Fruit fly (Drosophila melanogaster) whole organism, embryonic: Measurements from ENCODE around the gene trr.

Source experiments
- Atf-2 ChIP-seq: fragments of 200-800 bp; sonication (Bioruptor generic); optimal IDR thresholded peaks from 2 replicates; lab custom pipeline; 2016; ENCODE audit warnings: missing biosample characterization, missing genetic modification characterization
- Awh ChIP-seq: fragments of 200-800 bp; sonication (Bioruptor generic); IDR thresholded peaks from 2 replicates; pipeline ENCODE4, ENCODE4 v1.3.6; 2022; ENCODE audit warnings: missing biosample characterization, missing genetic modification characterization
- B-H1 ChIP-seq: fragments of 200-800 bp; sonication (Bioruptor generic); IDR thresholded peaks from 3 replicates; pipeline ENCODE4 v1.3.6; 2022; ENCODE audit warnings: missing biosample characterization, missing genetic modification characterization
- Bteb2 ChIP-seq: fragments of 200-800 bp; sonication (Bioruptor generic); optimal IDR thresholded peaks from 2 replicates; lab custom pipeline; 2016; ENCODE audit warnings: missing biosample characterization, missing genetic modification characterization
- C15 ChIP-seq: fragments of 200-800 bp; sonication (Bioruptor generic); IDR thresholded peaks from 3 replicates; pipeline ENCODE4 v1.3.6; 2022; ENCODE audit warnings: missing biosample characterization, missing genetic modification characterization
- CG1024 ChIP-seq: fragments of 200-800 bp; sonication (Bioruptor generic); IDR thresholded peaks from 2 replicates; pipeline ENCODE4 v1.3.6; 2022; ENCODE audit warnings: missing biosample characterization, missing genetic modification characterization
- CG10431 ChIP-seq: fragments of 200-800 bp; sonication (Bioruptor generic); optimal IDR thresholded peaks from 3 replicates; lab custom pipeline; 2018; ENCODE audit warnings: missing biosample characterization, mild to moderate bottlenecking, missing genetic modification characterization
- CG12155 ChIP-seq: fragments of 200-800 bp; sonication (Bioruptor generic); optimal IDR thresholded peaks from 3 replicates; lab custom pipeline; 2016; ENCODE audit warnings: missing biosample characterization, missing genetic modification characterization
- CG12236 ChIP-seq: fragments of 200-800 bp; sonication (Bioruptor generic); optimal IDR thresholded peaks from 2 replicates; lab custom pipeline; 2016; ENCODE audit warnings: missing biosample characterization, missing genetic modification characterization
- CG14441 ChIP-seq: fragments of 200-800 bp; sonication (Bioruptor generic); IDR thresholded peaks from 2 replicates; pipeline ENCODE4 v1.3.6; 2022; ENCODE audit warnings: missing biosample characterization, missing genetic modification characterization
- CG1529 ChIP-seq: fragments of 200-800 bp; sonication (Bioruptor generic); optimal IDR thresholded peaks from 3 replicates; lab custom pipeline; 2018; ENCODE audit warnings: missing biosample characterization, missing genetic modification characterization
- CG16779 ChIP-seq: fragments of 200-800 bp; sonication (Bioruptor generic); IDR thresholded peaks from 2 replicates; pipeline ENCODE4 v1.3.6; 2022; ENCODE audit warnings: missing biosample characterization, missing genetic modification characterization
- CG2120 ChIP-seq: fragments of 200-800 bp; sonication (Bioruptor generic); optimal IDR thresholded peaks from 3 replicates; lab custom pipeline; 2016; ENCODE audit warnings: missing biosample characterization, missing genetic modification characterization
- CG2129 ChIP-seq: fragments of 200-800 bp; sonication (Bioruptor generic); IDR thresholded peaks from 2 replicates; pipeline ENCODE4 v1.3.6; 2022; ENCODE audit warnings: missing biosample characterization, missing genetic modification characterization; ENCODE audit not compliant: partially characterized antibody
- CG2875 ChIP-seq: fragments of 200-800 bp; sonication (Bioruptor generic); optimal IDR thresholded peaks from 2 replicates; lab custom pipeline; 2017; ENCODE audit warnings: missing biosample characterization, mild to moderate bottlenecking, missing genetic modification characterization, missing genetic modification reagents
- CG2889 ChIP-seq: fragments of 200-800 bp; sonication (Bioruptor generic); IDR thresholded peaks from 3 replicates; pipeline ENCODE4 v1.3.6; 2022; ENCODE audit warnings: missing biosample characterization, missing genetic modification characterization
- CG30403 ChIP-seq: fragments of 200-800 bp; sonication (Bioruptor generic); optimal IDR thresholded peaks from 3 replicates; lab custom pipeline; 2016; ENCODE audit warnings: missing biosample characterization, missing genetic modification characterization
- CG3281 ChIP-seq: fragments of 200-800 bp; sonication (Bioruptor generic); optimal IDR thresholded peaks from 3 replicates; lab custom pipeline; 2017; ENCODE audit warnings: missing biosample characterization, mild to moderate bottlenecking, missing genetic modification characterization
- CG3995 ChIP-seq: fragments of 200-800 bp; sonication (Bioruptor generic); optimal IDR thresholded peaks from 3 replicates; lab custom pipeline; 2016; ENCODE audit warnings: missing biosample characterization, missing genetic modification characterization
- CG4730 ChIP-seq: fragments of 200-800 bp; sonication (Bioruptor generic); IDR thresholded peaks from 2 replicates; pipeline ENCODE4 v1.3.6; 2022; ENCODE audit warnings: missing biosample characterization, missing genetic modification characterization
- CG5180 ChIP-seq: fragments of 200-800 bp; sonication (Bioruptor generic); optimal IDR thresholded peaks from 3 replicates; lab custom pipeline; 2017; ENCODE audit warnings: missing biosample characterization, missing genetic modification characterization, mild to moderate bottlenecking, moderate library complexity, missing genetic modification reagents
- CG5953 ChIP-seq: fragments of 200-800 bp; sonication (Bioruptor generic); IDR thresholded peaks from 2 replicates; pipeline ENCODE4 v1.3.6; 2022; ENCODE audit warnings: missing biosample characterization, missing genetic modification characterization
- CG6854 ChIP-seq: fragments of 200-800 bp; sonication (Bioruptor generic); optimal IDR thresholded peaks from 3 replicates; lab custom pipeline; 2017; ENCODE audit warnings: missing biosample characterization, mild to moderate bottlenecking, missing genetic modification characterization
- CG7963 ChIP-seq: fragments of 200-800 bp; sonication (Bioruptor generic); IDR thresholded peaks from 3 replicates; pipeline ENCODE4 v1.3.6; 2022; ENCODE audit warnings: missing biosample characterization, missing genetic modification characterization; ENCODE audit not compliant: partially characterized antibody
- CG8478 ChIP-seq: fragments of >200 bp; optimal IDR thresholded peaks from 2 replicates; lab custom pipeline; 2018
- Dfd ChIP-seq, 2 experiments: fragments of >200 bp; optimal IDR thresholded peaks; 2 replicates each; lab custom pipeline; 2017; ENCODE audit warnings: missing biosample characterization in 2 of 2, missing genetic modification characterization in 2 of 2
- E2f1 ChIP-seq: fragments of 200-800 bp; sonication (Bioruptor generic); IDR thresholded peaks from 2 replicates; pipeline ENCODE4 v1.3.6; 2022; ENCODE audit warnings: missing biosample characterization, missing genetic modification characterization
- Ets97D ChIP-seq: fragments of 200-800 bp; sonication (Bioruptor generic); optimal IDR thresholded peaks from 3 replicates; lab custom pipeline; 2016; ENCODE audit warnings: missing biosample characterization, missing genetic modification characterization
- Hand ChIP-seq: fragments of 200-800 bp; sonication (Bioruptor generic); optimal IDR thresholded peaks from 2 replicates; lab custom pipeline; 2017; ENCODE audit warnings: mild to moderate bottlenecking, missing biosample characterization, missing genetic modification reagents, missing genetic modification characterization
- Hsf ChIP-seq: fragments of 200-800 bp; sonication (Bioruptor generic); optimal IDR thresholded peaks from 3 replicates; lab custom pipeline; 2016; ENCODE audit warnings: missing biosample characterization, missing genetic modification characterization
- Meics ChIP-seq: fragments of 200-800 bp; sonication (Bioruptor generic); optimal IDR thresholded peaks from 2 replicates; lab custom pipeline; 2017; ENCODE audit warnings: missing biosample characterization, mild to moderate bottlenecking, missing genetic modification characterization
- NC2α ChIP-seq: fragments of 200-800 bp; sonication (Bioruptor generic); optimal IDR thresholded peaks from 2 replicates; lab custom pipeline; 2016; ENCODE audit warnings: missing biosample characterization, missing genetic modification characterization
- Nf-YC ChIP-seq: fragments of 200-800 bp; optimal IDR thresholded peaks from 3 replicates; lab custom pipeline; 2019; ENCODE audit warnings: missing biosample characterization, mild to moderate bottlenecking, missing genetic modification characterization, moderate library complexity
- Oaz ChIP-seq: fragments of 200-800 bp; sonication (Bioruptor generic); IDR thresholded peaks from 2 replicates; pipeline ENCODE4 v1.3.6; 2022; ENCODE audit warnings: missing biosample characterization, missing genetic modification characterization
- bigmax ChIP-seq: fragments of 200-800 bp; sonication (Bioruptor generic); optimal IDR thresholded peaks from 2 replicates; lab custom pipeline; 2018; ENCODE audit warnings: missing biosample characterization, mild to moderate bottlenecking, missing genetic modification characterization
- corto ChIP-seq: fragments of 200-800 bp; sonication (Bioruptor generic); optimal IDR thresholded peaks from 2 replicates; lab custom pipeline; 2016; ENCODE audit warnings: missing biosample characterization, mild to moderate bottlenecking, missing genetic modification characterization, moderate library complexity
- emc ChIP-seq: fragments of 200-800 bp; sonication (Bioruptor generic); optimal IDR thresholded peaks from 2 replicates; lab custom pipeline; 2016; ENCODE audit warnings: missing biosample characterization, missing genetic modification characterization
- fru ChIP-seq: fragments of >200 bp; optimal IDR thresholded peaks from 2 replicates; lab custom pipeline; 2017
- gce ChIP-seq: fragments of 200-800 bp; sonication (Bioruptor generic); IDR thresholded peaks from 3 replicates; pipeline ENCODE4 v1.3.6; 2022; ENCODE audit warnings: missing biosample characterization, missing genetic modification characterization
- grn ChIP-seq: fragments of 200-800 bp; sonication (Bioruptor generic); optimal IDR thresholded peaks from 3 replicates; lab custom pipeline; 2017; ENCODE audit warnings: missing biosample characterization, missing genetic modification characterization
- h ChIP-seq: fragments of >200 bp; optimal IDR thresholded peaks from 2 replicates; lab custom pipeline; 2017
- her ChIP-seq: fragments of 200-800 bp; sonication (Bioruptor generic); optimal IDR thresholded peaks from 2 replicates; lab custom pipeline; 2016; ENCODE audit warnings: missing biosample characterization, missing genetic modification characterization
- kah ChIP-seq: fragments of 200-800 bp; sonication (Bioruptor generic); optimal IDR thresholded peaks from 2 replicates; lab custom pipeline; 2018; ENCODE audit warnings: missing biosample characterization, mild to moderate bottlenecking, missing genetic modification characterization
- kni ChIP-seq: fragments of 200-800 bp; sonication (Bioruptor generic); optimal IDR thresholded peaks from 3 replicates; lab custom pipeline; 2017; ENCODE audit warnings: mild to moderate bottlenecking, missing biosample characterization, missing genetic modification reagents, missing genetic modification characterization
- lola ChIP-seq, 3 experiments: fragments of >200 bp in 2 of 3; fragments of 200-800 bp in 1 of 3; sonication (Bioruptor generic) in 1 of 3; optimal IDR thresholded peaks; 2 replicates each; lab custom pipeline; 2017 to 2019; ENCODE audit warnings: missing biosample characterization in 3 of 3, missing genetic modification characterization in 3 of 3, mild to moderate bottlenecking in 1 of 3, moderate library complexity in 1 of 3
- pros ChIP-seq: fragments of 200-800 bp; sonication (Bioruptor generic); optimal IDR thresholded peaks from 3 replicates; lab custom pipeline; 2019; ENCODE audit warnings: missing biosample characterization, mild to moderate bottlenecking, missing genetic modification characterization, moderate library complexity
- pzg ChIP-seq: fragments of 200-800 bp; sonication (Bioruptor generic); optimal IDR thresholded peaks from 3 replicates; lab custom pipeline; 2018; ENCODE audit warnings: missing biosample characterization, mild to moderate bottlenecking, missing genetic modification characterization, moderate library complexity
- ro ChIP-seq: fragments of 200-800 bp; sonication (Bioruptor generic); IDR thresholded peaks from 2 replicates; pipeline ENCODE4 v1.3.6; 2022; ENCODE audit warnings: missing biosample characterization, missing genetic modification characterization
- stc ChIP-seq: fragments of 200-800 bp; sonication (Bioruptor generic); IDR thresholded peaks from 2 replicates; pipeline ENCODE4 v1.3.6; 2022; ENCODE audit warnings: missing biosample characterization, missing genetic modification characterization
- stwl ChIP-seq: fragments of 200-800 bp; sonication (Bioruptor generic); optimal IDR thresholded peaks from 3 replicates; lab custom pipeline; 2018; ENCODE audit warnings: missing biosample characterization, mild to moderate bottlenecking, missing genetic modification characterization, moderate library complexity
- sug ChIP-seq: fragments of 200-800 bp; optimal IDR thresholded peaks from 2 replicates; lab custom pipeline; 2019; ENCODE audit warnings: missing biosample characterization, mild to moderate bottlenecking, missing genetic modification characterization, moderate library complexity
- ttk ChIP-seq: fragments of 200-800 bp; sonication (Bioruptor generic); IDR thresholded peaks from 2 replicates; pipeline ENCODE4 v2.1.2; 2022; ENCODE audit warnings: missing biosample characterization, missing genetic modification characterization
- zfh1 ChIP-seq: fragments of 200-800 bp; sonication (Bioruptor generic); IDR thresholded peaks from 3 replicates; pipeline ENCODE4 v1.3.6; 2022; ENCODE audit warnings: missing biosample characterization, missing genetic modification characterization

The trr gene

dm6 chrX:1889926-1890325 is at the start of gene trr, which contains the start of gene mRpL16 (continued):
- TF ChIP-seq CG14441, result peak; percentile 57
- TF ChIP-seq CG5180 (GFP tag; lab: Kevin White, UChicago), result no peak
- TF ChIP-seq CG2875, result no peak
- TF ChIP-seq CG12236 (GFP tag; lab: Kevin White, UChicago), result no peak
- TF ChIP-seq grn, result no peak
- no peak for TF ChIP-seq ttk (GFP tag; lab: Robert Waterston, UW)
- no peak for TF ChIP-seq kni (GFP tag; lab: Kevin White, UChicago)
- no peak for TF ChIP-seq CG5953
- TF ChIP-seq C15 (GFP tag; lab: Robert Waterston, UW), result no peak
- TF ChIP-seq CG6854, result no peak
- no peak for TF ChIP-seq CG16779
- TF ChIP-seq Hand, result no peak
- TF ChIP-seq CG7963 (GFP tag; lab: Robert Waterston, UW), result peak; percentile 40; the same call in 1 of the 3 replicates
- peak; percentile 44; the same call in 1 of the 2 replicates for TF ChIP-seq CG2129 (GFP tag; lab: Robert Waterston, UW)
- no peak for TF ChIP-seq NC2α
- TF ChIP-seq Hsf (GFP tag; lab: Kevin White, UChicago), result peak; percentile 18
- TF ChIP-seq gce (GFP tag; lab: Robert Waterston, UW), result peak; percentile 21; the same call in 1 of the 3 replicates
- TF ChIP-seq Ets97D (GFP tag; lab: Kevin White, UChicago), result peak; percentile 66
- peak; percentile 43; the same call in 1 of the 3 replicates for TF ChIP-seq zfh1
- no peak for TF ChIP-seq B-H1
- TF ChIP-seq CG3995, result no peak
- TF ChIP-seq stc (GFP tag; lab: Robert Waterston, UW), result no peak
- no peak for TF ChIP-seq corto
- TF ChIP-seq Bteb2 (GFP tag; lab: Kevin White, UChicago), result no peak
- no peak for TF ChIP-seq fru (lab: Kevin White, UChicago)
- no peak for TF ChIP-seq kah (GFP tag; lab: Kevin White, UChicago)
- no peak for TF ChIP-seq CG10431
- TF ChIP-seq CG2889 (GFP tag; lab: Robert Waterston, UW), result no peak
- TF ChIP-seq h, result no peak
- TF ChIP-seq E2f1 (GFP tag; lab: Robert Waterston, UW), result no peak
- TF ChIP-seq CG2120 (GFP tag; lab: Kevin White, UChicago), result peak; percentile 73
- peak in 1 of 3 experiments; percentile 40 for TF ChIP-seq lola (GFP tag; optimal IDR thresholded peaks at IDR 0.05; lab: Kevin White, UChicago)
- no peak for TF ChIP-seq emc (GFP tag; lab: Kevin White, UChicago)
- peak; percentile 64 for TF ChIP-seq sug
- no peak for TF ChIP-seq Atf-2 (GFP tag; lab: Kevin White, UChicago)
- peak; percentile 18 for TF ChIP-seq CG30403 (GFP tag; lab: Kevin White, UChicago)
- TF ChIP-seq CG12155 (GFP tag; lab: Kevin White, UChicago), result peak; percentile 24
- TF ChIP-seq CG1024 (GFP tag; lab: Robert Waterston, UW), result no peak
- TF ChIP-seq stwl (tag; lab: Kevin White, UChicago), result peak; percentile 60
- peak; percentile 45 for TF ChIP-seq Nf-YC (tag; lab: Kevin White, UChicago)
- TF ChIP-seq CG4730, result no peak
- no peak for TF ChIP-seq CG8478 (lab: Kevin White, UChicago)
- TF ChIP-seq pros (GFP tag; lab: Kevin White, UChicago), result no peak
- TF ChIP-seq bigmax (GFP tag; lab: Kevin White, UChicago), result no peak
- TF ChIP-seq Dfd (GFP tag; optimal IDR thresholded peaks at IDR 0.05; lab: Kevin White, UChicago), result no peak
- TF ChIP-seq ro (GFP tag; lab: Robert Waterston, UW), result no peak
- TF ChIP-seq CG3281, result no peak
- TF ChIP-seq Meics, result no peak
- TF ChIP-seq Awh (GFP tag; lab: Robert Waterston, UW), result no peak
- no peak for TF ChIP-seq Oaz (GFP tag; lab: Robert Waterston, UW)
- no peak for TF ChIP-seq her
- peak; percentile 88 for TF ChIP-seq pzg (GFP tag; lab: Kevin White, UChicago)
- TF ChIP-seq CG1529 (GFP tag; lab: Kevin White, UChicago), result no peak
